Fruit fly (Drosophila melanogaster) Kc167 (cell line): ENCODE data around the gene Ythdf.

Experiments
- Myc ChIP-seq: fragments of >200 bp; optimal IDR thresholded peaks from 2 replicates; lab custom pipeline; 2017; ENCODE audit warnings: missing external identifiers
- Sin3A ChIP-seq: fragments of >200 bp; optimal IDR thresholded peaks from 2 replicates; lab custom pipeline; 2018; ENCODE audit warnings: missing external identifiers
- h ChIP-seq: fragments of >200 bp; optimal IDR thresholded peaks from 3 replicates; lab custom pipeline; 2018; ENCODE audit warnings: missing external identifiers
- insv ChIP-seq: fragments of >200 bp; optimal IDR thresholded peaks from 3 replicates; lab custom pipeline; 2018; ENCODE audit warnings: missing external identifiers
- psq ChIP-seq: fragments of >200 bp; optimal IDR thresholded peaks from 2 replicates; lab custom pipeline; 2017; ENCODE audit warnings: missing external identifiers
- ttk ChIP-seq: sonication (Bioruptor generic); optimal IDR thresholded peaks from 2 replicates; lab custom pipeline; 2017; ENCODE audit warnings: missing external identifiers

The Ythdf gene

DNA sequence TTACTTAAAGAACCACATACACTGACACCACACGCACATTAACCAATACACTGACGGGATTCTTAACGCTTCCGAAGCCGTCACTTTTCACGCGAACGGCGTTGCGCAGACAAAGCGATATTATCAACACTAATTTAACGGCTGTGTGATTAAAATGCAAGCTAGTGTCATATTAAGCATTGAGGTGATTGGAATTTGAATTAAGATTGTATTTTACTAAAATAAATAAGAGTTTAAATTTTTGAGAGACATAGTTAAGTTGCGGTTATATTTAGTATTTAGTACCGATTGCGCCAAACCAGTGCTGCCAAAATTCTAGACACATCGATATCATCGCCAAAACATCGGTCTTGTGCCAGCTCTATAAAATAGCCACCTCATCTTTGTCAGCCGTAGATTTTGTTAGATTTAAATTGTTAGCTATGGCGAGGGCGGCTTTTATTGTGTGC lies at the start of gene Ythdf, which contains the start of gene bai:
TSS of gene Ythdf (minus strand) at position 222 of the 449 bp plus-strand sequence.
TSS of gene bai (plus strand) at position 347 of the 449 bp plus-strand sequence.
- TF ChIP-seq insv (no peak), ttk (lab: Kevin White, UChicago) (no peak), h (lab: Kevin White, UChicago) (no peak), Sin3A (lab: Kevin White, UChicago) (no peak), psq (lab: Kevin White, UChicago) (no peak), Myc (lab: Kevin White, UChicago) (no peak)

- TF ChIP-seq Sin3A (lab: Kevin White, UChicago) (no peak), ttk (lab: Kevin White, UChicago) (no peak), h (lab: Kevin White, UChicago) (no peak), Myc (lab: Kevin White, UChicago) (no peak), psq (lab: Kevin White, UChicago) (no peak), insv (no peak)
Observed at dm6 chr3R:25082348-25082747, 43.3 kb upstream of the Ythdf start, which contains the start of gene fd96Ca. Gene fd96Ca (plus strand): TSS chr3R:25082684.

DNA sequence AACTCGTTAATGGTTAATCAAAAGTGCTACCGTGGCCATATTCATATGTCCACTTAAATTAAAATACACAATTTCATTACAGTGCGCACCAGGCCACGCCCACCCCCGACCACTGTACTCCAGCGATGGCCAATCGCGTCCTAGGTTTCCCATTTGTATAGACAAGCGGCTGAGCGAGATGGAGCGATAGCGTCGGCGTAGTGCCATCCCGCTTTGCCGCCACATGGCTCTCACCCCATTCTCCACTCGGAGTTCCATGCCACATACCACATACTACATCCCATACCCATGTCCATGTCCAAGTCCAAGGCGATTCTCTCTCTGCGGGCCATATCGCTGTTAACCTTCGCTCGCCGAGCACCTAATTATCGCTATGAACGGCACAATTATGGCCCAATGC lies 41.4 kb upstream of the Ythdf start:
- TF ChIP-seq ttk (lab: Kevin White, UChicago) (no peak), h (lab: Kevin White, UChicago) (no peak), insv (no peak), Myc (lab: Kevin White, UChicago) (no peak), Sin3A (lab: Kevin White, UChicago) (no peak), psq (lab: Kevin White, UChicago) (no peak)

DNA sequence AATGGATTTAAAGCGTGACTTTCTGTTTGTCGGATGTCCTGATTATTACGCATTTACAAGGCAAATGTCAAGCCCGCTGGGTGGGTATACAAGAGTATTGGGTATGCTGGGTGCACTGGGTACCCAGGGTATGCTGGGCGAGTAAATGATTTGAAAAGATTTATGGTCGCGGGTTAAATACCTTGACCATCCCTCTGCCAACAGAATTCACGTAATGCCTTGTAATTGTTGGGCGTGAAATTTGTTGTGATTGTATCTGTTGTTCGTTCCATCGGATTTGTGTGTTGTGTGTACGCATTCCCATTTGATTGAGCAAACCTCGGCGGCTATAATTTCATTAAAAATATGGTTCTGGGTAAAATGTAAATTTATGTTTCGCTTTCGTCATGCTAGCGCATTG lies 39.6 kb upstream of the Ythdf start:
- TF ChIP-seq Myc (lab: Kevin White, UChicago) (no peak), h (lab: Kevin White, UChicago) (no peak), insv (no peak)

- TF ChIP-seq Sin3A (lab: Kevin White, UChicago) (no peak), psq (lab: Kevin White, UChicago) (no peak), h (lab: Kevin White, UChicago) (no peak), Myc (lab: Kevin White, UChicago) (no peak), insv (no peak), ttk (lab: Kevin White, UChicago) (no peak)
Observed at dm6 chr3R:25077280-25077820, 38.3 kb upstream of the Ythdf start.

DNA sequence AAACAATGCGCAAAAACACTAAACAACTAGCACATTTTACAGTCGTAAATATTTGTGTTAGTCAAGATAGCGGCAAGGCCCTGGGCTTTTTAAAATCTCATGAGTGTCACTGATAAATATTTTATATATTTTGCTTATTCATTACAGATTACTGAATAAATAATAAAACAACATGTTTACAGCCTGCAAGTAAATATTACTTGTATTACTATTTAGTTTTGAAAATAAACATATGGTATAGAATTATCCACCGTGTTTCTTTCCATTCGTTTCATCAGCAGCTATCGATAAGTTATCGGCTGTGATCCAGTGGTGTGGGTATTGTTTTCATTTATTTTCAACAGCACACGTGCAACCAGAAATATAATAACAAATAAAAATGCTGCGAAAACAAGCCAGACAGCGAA lies 35.5 kb upstream of the Ythdf start, which contains the start of the genes shams and CG11920:
TSS of gene shams (minus strand) at position 50 of the 407 bp plus-strand sequence.
TSS of gene CG11920 (plus strand) at position 320 of the 407 bp plus-strand sequence.
- TF ChIP-seq ttk (lab: Kevin White, UChicago) (no peak), Sin3A (lab: Kevin White, UChicago) (no peak), psq (lab: Kevin White, UChicago) (no peak), h (lab: Kevin White, UChicago) (no peak), Myc (lab: Kevin White, UChicago) (no peak)

DNA sequence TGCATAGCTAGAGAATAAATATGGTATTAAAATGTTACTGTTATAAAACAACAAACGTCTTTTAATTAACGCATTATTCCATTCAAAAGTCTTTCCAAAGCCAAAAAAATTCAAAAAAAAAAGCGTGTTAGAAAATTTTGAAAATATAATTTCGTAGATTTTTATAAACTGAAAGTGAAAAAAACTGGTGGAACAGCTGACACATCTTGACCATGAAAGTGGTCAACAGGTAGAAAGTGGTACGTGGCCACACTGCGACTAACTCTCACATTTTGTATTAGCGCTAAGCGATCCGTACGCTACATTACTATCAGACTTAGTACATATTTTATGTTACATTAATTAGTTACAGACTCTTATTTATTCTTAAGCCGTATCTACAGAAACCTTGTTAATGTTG lies 31.8 kb upstream of the Ythdf start, which contains the start of gene CG11836:
TSS of gene CG11836 (plus strand) at position 256 of the 400 bp plus-strand sequence.
- TF ChIP-seq Myc (lab: Kevin White, UChicago) (no peak), h (lab: Kevin White, UChicago) (no peak)

- no peak for TF ChIP-seq Sin3A (lab: Kevin White, UChicago)
- TF ChIP-seq insv, result no peak
- TF ChIP-seq psq (lab: Kevin White, UChicago), result no peak
- no peak for TF ChIP-seq ttk (lab: Kevin White, UChicago)
- TF ChIP-seq h (lab: Kevin White, UChicago), result no peak
- TF ChIP-seq Myc (lab: Kevin White, UChicago), result no peak
Observed at dm6 chr3R:25069569-25069968, 30.5 kb upstream of the Ythdf start, which contains the start of the genes Stt3B and CG11839. Gene Stt3B (minus strand): TSS chr3R:25069637. Gene CG11839 (plus strand): TSS chr3R:25069927.

- TF ChIP-seq insv (no peak), h (lab: Kevin White, UChicago) (no peak), psq (lab: Kevin White, UChicago) (no peak)
Observed at dm6 chr3R:25066856-25067255, 27.8 kb upstream of the Ythdf start.

dm6 chr3R:25064907-25065841 lies 26.1 kb upstream of the Ythdf start, which contains the start of the genes veli and PQBP1:
Gene veli (minus strand): TSS chr3R:25065591.
Gene PQBP1 (plus strand): TSS chr3R:25065791.
- TF ChIP-seq psq (lab: Kevin White, UChicago) (no peak), Sin3A (lab: Kevin White, UChicago) (no peak), Myc (lab: Kevin White, UChicago) (no peak), insv (no peak), h (lab: Kevin White, UChicago) (no peak), ttk (lab: Kevin White, UChicago) (no peak)

dm6 chr3R:25060462-25060861 lies 21.4 kb upstream of the Ythdf start:
- TF ChIP-seq h (lab: Kevin White, UChicago) (no peak), psq (lab: Kevin White, UChicago) (no peak), ttk (lab: Kevin White, UChicago) (no peak), Sin3A (lab: Kevin White, UChicago) (no peak), insv (no peak), Myc (lab: Kevin White, UChicago) (no peak)
